Worm (Caenorhabditis elegans) whole organism, late embryonic: ENCODE data around the gene F58G1.8.

Source experiments
- ama-1 ChIP-seq: fragments of 150-350 bp; optimal IDR thresholded peaks from 2 replicates; lab custom pipeline; 2014
- ceh-45 ChIP-seq: fragments of 200-800 bp; sonication (Bioruptor generic); IDR thresholded peaks from 2 replicates; pipeline ENCODE4 v1.3.6; 2022; ENCODE audit warnings: missing genetic modification reagents, missing genetic modification characterization, missing compliant biosample characterization
- elt-4 ChIP-seq: sonication (generic microtip); optimal IDR thresholded peaks from 2 replicates; lab custom pipeline; 2016; ENCODE audit warnings: missing genetic modification characterization, missing compliant biosample characterization
- fkh-10 ChIP-seq: fragments of 150-350 bp; optimal IDR thresholded peaks from 2 replicates; lab custom pipeline; 2014; ENCODE audit warnings: missing biosample characterization, missing genetic modification reagents, missing genetic modification characterization
- nhr-11 ChIP-seq: fragments of 150-350 bp; optimal IDR thresholded peaks from 2 replicates; lab custom pipeline; 2014; ENCODE audit warnings: missing biosample characterization, missing genetic modification characterization

DNA sequence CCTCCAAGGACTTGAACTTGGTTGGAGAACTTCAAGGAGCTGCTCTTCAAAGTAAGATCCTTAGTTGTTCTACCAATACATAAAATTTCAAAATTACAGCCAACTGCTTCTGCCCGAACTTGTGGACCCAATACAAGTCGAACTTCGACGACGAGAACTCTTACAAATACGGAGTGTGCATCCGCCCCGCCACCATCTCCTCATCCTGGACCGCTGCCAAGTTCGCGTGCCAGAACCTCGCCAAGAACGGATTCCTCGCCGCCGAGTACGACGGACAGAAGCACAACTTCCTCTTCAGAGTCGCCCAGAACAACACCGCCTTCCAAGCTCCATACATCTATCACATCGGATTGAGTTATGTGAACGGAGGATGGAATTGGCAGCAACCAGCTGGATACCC lies 28.8 kb downstream of the F58G1.8 start:
- no peak for TF ChIP-seq ama-1 (lab: Kevin White, UChicago)
- no peak for TF ChIP-seq nhr-11 (tag; lab: Kevin White, UChicago)
- TF ChIP-seq fkh-10 (GFP tag; lab: Kevin White, UChicago): no peak
- TF ChIP-seq ceh-45 (GFP tag; lab: Robert Waterston, UW): no peak
- no peak for TF ChIP-seq elt-4 (tag; lab: Kevin White, UChicago)
